Worm (Caenorhabditis elegans) whole organism, late embryonic: ENCODE measurements around the gene ZK488.5.

Experiments used
- ceh-9 ChIP-seq: sonication (generic microtip); optimal IDR thresholded peaks from 2 replicates; lab custom pipeline; 2016; ENCODE audit warnings: mild to moderate bottlenecking, missing genetic modification characterization, inconsistent platforms, missing compliant biosample characterization
- dve-1 ChIP-seq: sonication (generic microtip); optimal IDR thresholded peaks from 2 replicates; lab custom pipeline; 2017; ENCODE audit warnings: antibody characterized with exemption, mild to moderate bottlenecking, missing genetic modification characterization, missing compliant biosample characterization
- elt-2 ChIP-seq: sonication (generic microtip); optimal IDR thresholded peaks from 2 replicates; lab custom pipeline; 2016; ENCODE audit warnings: missing genetic modification reagents, missing genetic modification characterization, missing compliant biosample characterization
- lim-6 ChIP-seq: sonication (generic microtip); optimal IDR thresholded peaks from 2 replicates; lab custom pipeline; 2016; ENCODE audit warnings: missing genetic modification characterization, missing compliant biosample characterization
- nfya-1 ChIP-seq: sonication (generic microtip); optimal IDR thresholded peaks from 2 replicates; lab custom pipeline; 2017; ENCODE audit warnings: missing genetic modification characterization, mild to moderate bottlenecking, missing compliant biosample characterization, antibody characterized with exemption, moderate library complexity
- odd-2 ChIP-seq: sonication (generic microtip); optimal IDR thresholded peaks from 2 replicates; lab custom pipeline; 2017; ENCODE audit warnings: antibody characterized with exemption, mild to moderate bottlenecking, missing genetic modification characterization, missing compliant biosample characterization
- sox-4 ChIP-seq: sonication (generic microtip); optimal IDR thresholded peaks from 2 replicates; lab custom pipeline; 2017; ENCODE audit warnings: mild to moderate bottlenecking, missing genetic modification characterization, inconsistent platforms, missing compliant biosample characterization
- ttx-3 ChIP-seq: sonication (generic microtip); optimal IDR thresholded peaks from 2 replicates; lab custom pipeline; 2016; ENCODE audit warnings: missing genetic modification reagents, missing genetic modification characterization, missing compliant biosample characterization
- unc-86 ChIP-seq: sonication (generic microtip); optimal IDR thresholded peaks from 2 replicates; lab custom pipeline; 2016; ENCODE audit warnings: missing genetic modification characterization, missing compliant biosample characterization

- no peak for TF ChIP-seq nfya-1 (tag; lab: Kevin White, UChicago)
- no peak for TF ChIP-seq sox-4 (tag; lab: Kevin White, UChicago)
- TF ChIP-seq ceh-9: no peak
- no peak for TF ChIP-seq unc-86 (tag; lab: Kevin White, UChicago)
- TF ChIP-seq odd-2: no peak
- TF ChIP-seq lim-6 (tag; lab: Kevin White, UChicago): no peak
- TF ChIP-seq elt-2: no peak
- TF ChIP-seq dve-1 (tag; lab: Kevin White, UChicago): no peak
- no peak for TF ChIP-seq ttx-3 (tag; lab: Kevin White, UChicago)
Observed at ce11 chrV:556055-556454, 37.0 kb upstream of the ZK488.5 start, which contains the start of gene srx-8.
